Worm (Caenorhabditis elegans) whole organism, L4 larva: ENCODE results near the gene yars-2.
"Not testable (repeated sequence)": the region's sequence is repeated elsewhere in the genome, so short reads cannot be mapped to it uniquely, and the experiment has no call there.

Source experiments
- ceh-44 ChIP-seq: fragments of 200-800 bp; sonication (Bioruptor generic); IDR thresholded peaks from 2 replicates; pipeline ENCODE4 v1.3.6; 2022; ENCODE audit warnings: missing genetic modification reagents, missing genetic modification characterization, missing compliant biosample characterization
- daf-12 ChIP-seq: fragments of 150-350 bp; optimal IDR thresholded peaks from 2 replicates; lab custom pipeline; 2014; ENCODE audit warnings: missing biosample characterization, missing genetic modification reagents, missing genetic modification characterization
- nhr-11 ChIP-seq: fragments of 150-350 bp; optimal IDR thresholded peaks from 2 replicates; lab custom pipeline; 2014; ENCODE audit warnings: missing biosample characterization, missing genetic modification characterization
- pqm-1 ChIP-seq: sonication (generic microtip); optimal IDR thresholded peaks from 2 replicates; lab custom pipeline; 2017; ENCODE audit warnings: missing biosample characterization, missing genetic modification characterization

- TF ChIP-seq ceh-44 (GFP tag; lab: Robert Waterston, UW) (peak; percentile 99), nhr-11 (tag; lab: Kevin White, UChicago) (peak; percentile 30), pqm-1 (tag; lab: Kevin White, UChicago) (peak; percentile 7)
- TF ChIP-seq daf-12 (tag; lab: Kevin White, UChicago) = not testable (repeated sequence)
These were observed 13.1 kb upstream of the yars-2 start for ce11 chrIV:4725478-4725920.
